Fruit fly (Drosophila melanogaster) whole organism, prepupa: Measurements from ENCODE around the gene CG13784.
A peak's percentile ranks its signal among the peaks of the same experiment; 100 is the strongest.

ENCODE experiments used
- Blimp-1 ChIP-seq: fragments of 200-800 bp; sonication (Bioruptor generic); optimal IDR thresholded peaks from 3 replicates; lab custom pipeline; 2017; ENCODE audit warnings: missing biosample characterization, missing genetic modification characterization, mild to moderate bottlenecking, moderate library complexity, missing genetic modification reagents
- CG10631 ChIP-seq: fragments of 200-800 bp; sonication (Bioruptor generic); optimal IDR thresholded peaks from 2 replicates; lab custom pipeline; 2016; ENCODE audit warnings: missing biosample characterization, missing genetic modification characterization
- CG10669 ChIP-seq: fragments of 200-800 bp; sonication (Bioruptor generic); optimal IDR thresholded peaks from 3 replicates; lab custom pipeline; 2018; ENCODE audit warnings: missing biosample characterization, mild to moderate bottlenecking, missing genetic modification characterization, moderate library complexity
- CG15336 ChIP-seq: fragments of 200-800 bp; sonication (Bioruptor generic); IDR thresholded peaks from 2 replicates; pipeline ENCODE4 v1.3.6; 2022; ENCODE audit warnings: missing biosample characterization, missing genetic modification characterization
- CG1621 ChIP-seq: fragments of 200-800 bp; sonication (Bioruptor generic); optimal IDR thresholded peaks from 3 replicates; lab custom pipeline; 2018; ENCODE audit warnings: missing biosample characterization, mild to moderate bottlenecking, missing genetic modification characterization
- CG3032 ChIP-seq: fragments of 200-800 bp; optimal IDR thresholded peaks from 2 replicates; lab custom pipeline; 2019; ENCODE audit warnings: missing biosample characterization, mild to moderate bottlenecking, missing genetic modification characterization, moderate library complexity
- CG31627 ChIP-seq: fragments of 200-800 bp; sonication (Bioruptor generic); optimal IDR thresholded peaks from 3 replicates; lab custom pipeline; 2016; ENCODE audit warnings: missing biosample characterization, missing genetic modification characterization
- CG32006 ChIP-seq: fragments of 200-800 bp; sonication (Bioruptor generic); optimal IDR thresholded peaks from 3 replicates; lab custom pipeline; 2017; ENCODE audit warnings: missing biosample characterization, mild to moderate bottlenecking, missing genetic modification characterization
- CG34406 ChIP-seq: fragments of 200-800 bp; sonication (Bioruptor generic); optimal IDR thresholded peaks from 3 replicates; lab custom pipeline; 2016; ENCODE audit warnings: missing biosample characterization, missing genetic modification characterization
- CG3919 ChIP-seq: fragments of 200-800 bp; sonication (Bioruptor generic); optimal IDR thresholded peaks from 3 replicates; lab custom pipeline; 2016; ENCODE audit warnings: missing biosample characterization, missing genetic modification characterization
- CG4318 ChIP-seq: fragments of 200-800 bp; sonication (Bioruptor generic); optimal IDR thresholded peaks from 3 replicates; lab custom pipeline; 2017; ENCODE audit warnings: missing biosample characterization, mild to moderate bottlenecking, missing genetic modification characterization
- CG6163 ChIP-seq: fragments of 200-800 bp; sonication (Bioruptor generic); IDR thresholded peaks from 3 replicates; pipeline ENCODE4 v1.3.6; 2022; ENCODE audit warnings: missing biosample characterization, missing genetic modification characterization
- CG6276 ChIP-seq: fragments of 200-800 bp; sonication (Bioruptor generic); optimal IDR thresholded peaks from 2 replicates; lab custom pipeline; 2017; ENCODE audit warnings: missing biosample characterization, mild to moderate bottlenecking, missing genetic modification characterization
- CG6792 ChIP-seq: fragments of 200-800 bp; sonication (Bioruptor generic); optimal IDR thresholded peaks from 3 replicates; lab custom pipeline; 2016; ENCODE audit warnings: missing biosample characterization, missing genetic modification characterization
- CG6808 ChIP-seq: fragments of 200-800 bp; sonication (Bioruptor generic); optimal IDR thresholded peaks from 3 replicates; lab custom pipeline; 2017; ENCODE audit warnings: missing biosample characterization, missing genetic modification characterization, mild to moderate bottlenecking, moderate library complexity, missing genetic modification reagents
- CG6854 ChIP-seq: fragments of 200-800 bp; sonication (Bioruptor generic); optimal IDR thresholded peaks from 2 replicates; lab custom pipeline; 2017; ENCODE audit warnings: missing biosample characterization, mild to moderate bottlenecking, missing genetic modification characterization
- CG7368 ChIP-seq: fragments of 200-800 bp; sonication (Bioruptor generic); optimal IDR thresholded peaks from 3 replicates; lab custom pipeline; 2016; ENCODE audit warnings: missing biosample characterization, missing genetic modification characterization
- CG8119 ChIP-seq: fragments of 200-800 bp; sonication (Bioruptor generic); IDR thresholded peaks from 3 replicates; pipeline ENCODE4 v1.3.6; 2022; ENCODE audit warnings: missing biosample characterization, missing genetic modification characterization
- CG8319 ChIP-seq: fragments of 200-800 bp; sonication (Bioruptor generic); optimal IDR thresholded peaks from 3 replicates; lab custom pipeline; 2016; ENCODE audit warnings: missing biosample characterization, missing genetic modification characterization
- CG8632 ChIP-seq: fragments of 200-800 bp; sonication (Bioruptor generic); optimal IDR thresholded peaks from 3 replicates; lab custom pipeline; 2016; ENCODE audit warnings: missing biosample characterization, missing genetic modification characterization
- CG9139 ChIP-seq: fragments of 200-800 bp; sonication (Bioruptor generic); optimal IDR thresholded peaks from 3 replicates; lab custom pipeline; 2017; ENCODE audit warnings: missing biosample characterization, mild to moderate bottlenecking, missing genetic modification characterization
- Eip75B ChIP-seq: fragments of 200-800 bp; sonication (Bioruptor generic); optimal IDR thresholded peaks from 3 replicates; lab custom pipeline; 2016; ENCODE audit warnings: missing biosample characterization, missing genetic modification characterization
- Eip78C ChIP-seq: fragments of 200-800 bp; sonication (Bioruptor generic); peaks from one replicate; lab custom pipeline; 2016; ENCODE audit warnings: missing biosample characterization, missing genetic modification characterization
- Ets21C ChIP-seq: fragments of 200-800 bp; sonication (Bioruptor generic); optimal IDR thresholded peaks from 3 replicates; lab custom pipeline; 2016; ENCODE audit warnings: missing biosample characterization, missing genetic modification characterization
- Ets96B ChIP-seq: fragments of 200-800 bp; optimal IDR thresholded peaks from 2 replicates; lab custom pipeline; 2019; ENCODE audit warnings: missing biosample characterization, mild to moderate bottlenecking, missing genetic modification characterization, moderate library complexity
- Gug ChIP-seq: fragments of 200-800 bp; sonication (Bioruptor generic); IDR thresholded peaks from 2 replicates; pipeline ENCODE4 v1.3.6; 2022; ENCODE audit warnings: missing biosample characterization, missing genetic modification characterization
- Hr38 ChIP-seq: sonication (Bioruptor generic); optimal IDR thresholded peaks from 2 replicates; lab custom pipeline; 2016; ENCODE audit warnings: missing biosample characterization, missing genetic modification characterization
- Lpt ChIP-seq: fragments of 200-800 bp; sonication (Bioruptor generic); optimal IDR thresholded peaks from 3 replicates; lab custom pipeline; 2016; ENCODE audit warnings: missing biosample characterization, missing genetic modification characterization
- OdsH ChIP-seq: fragments of 200-800 bp; sonication (Bioruptor generic); optimal IDR thresholded peaks from 3 replicates; lab custom pipeline; 2016; ENCODE audit warnings: missing biosample characterization, missing genetic modification characterization
- Sox102F ChIP-seq: fragments of 200-800 bp; sonication (Bioruptor generic); optimal IDR thresholded peaks from 2 replicates; lab custom pipeline; 2016; ENCODE audit warnings: missing biosample characterization, mild to moderate bottlenecking, missing genetic modification characterization
- Sox14 ChIP-seq: fragments of 200-800 bp; sonication (Bioruptor generic); optimal IDR thresholded peaks from 3 replicates; lab custom pipeline; 2016; ENCODE audit warnings: missing biosample characterization, missing genetic modification characterization
- achi ChIP-seq: fragments of 200-800 bp; sonication (Bioruptor generic); optimal IDR thresholded peaks from 3 replicates; lab custom pipeline; 2016; ENCODE audit warnings: missing biosample characterization, missing genetic modification characterization
- acj6 ChIP-seq: fragments of 200-800 bp; sonication (Bioruptor generic); optimal IDR thresholded peaks from 3 replicates; lab custom pipeline; 2016; ENCODE audit warnings: missing biosample characterization, missing genetic modification characterization
- dsx ChIP-seq: fragments of 200-800 bp; optimal IDR thresholded peaks from 3 replicates; lab custom pipeline; 2019; ENCODE audit warnings: missing biosample characterization, mild to moderate bottlenecking, missing genetic modification characterization, moderate library complexity; ENCODE audit not compliant: poor library complexity, severe bottlenecking
- eg ChIP-seq: fragments of 200-800 bp; sonication (Bioruptor generic); IDR thresholded peaks from 3 replicates; pipeline ENCODE4 v1.3.6; 2022; ENCODE audit warnings: missing biosample characterization, missing genetic modification characterization
- fd59A ChIP-seq: fragments of 200-800 bp; sonication (Bioruptor generic); optimal IDR thresholded peaks from 2 replicates; lab custom pipeline; 2017; ENCODE audit warnings: missing biosample characterization, mild to moderate bottlenecking, missing genetic modification characterization, missing genetic modification reagents
- fd85E ChIP-seq: fragments of 200-800 bp; sonication (Bioruptor generic); optimal IDR thresholded peaks from 3 replicates; lab custom pipeline; 2016; ENCODE audit warnings: missing biosample characterization, missing genetic modification characterization
- fkh ChIP-seq: fragments of 200-800 bp; sonication (Bioruptor generic); optimal IDR thresholded peaks from 3 replicates; lab custom pipeline; 2017; ENCODE audit warnings: missing biosample characterization, mild to moderate bottlenecking, missing genetic modification characterization, moderate library complexity
- lz ChIP-seq: fragments of 200-800 bp; sonication (Bioruptor generic); optimal IDR thresholded peaks from 3 replicates; lab custom pipeline; 2016; ENCODE audit warnings: missing biosample characterization, missing genetic modification characterization
- salr ChIP-seq, 2 experiments: fragments of 200-800 bp; sonication (Bioruptor generic); optimal IDR thresholded peaks; 3 replicates each; lab custom pipeline; 2016 to 2018; ENCODE audit warnings: missing biosample characterization in 2 of 2, missing genetic modification characterization in 2 of 2, mild to moderate bottlenecking in 1 of 2
- svp ChIP-seq: fragments of 200-800 bp; sonication (Bioruptor generic); peaks from one replicate; lab custom pipeline; 2016; ENCODE audit warnings: missing biosample characterization, missing genetic modification characterization
- topi ChIP-seq: fragments of 200-800 bp; sonication (Bioruptor generic); optimal IDR thresholded peaks from 3 replicates; lab custom pipeline; 2016; ENCODE audit warnings: missing biosample characterization, missing genetic modification characterization
- vri ChIP-seq: fragments of 200-800 bp; sonication (Bioruptor generic); optimal IDR thresholded peaks from 3 replicates; lab custom pipeline; 2016; ENCODE audit warnings: missing biosample characterization, mild to moderate bottlenecking, missing genetic modification characterization

The CG13784 gene

DNA sequence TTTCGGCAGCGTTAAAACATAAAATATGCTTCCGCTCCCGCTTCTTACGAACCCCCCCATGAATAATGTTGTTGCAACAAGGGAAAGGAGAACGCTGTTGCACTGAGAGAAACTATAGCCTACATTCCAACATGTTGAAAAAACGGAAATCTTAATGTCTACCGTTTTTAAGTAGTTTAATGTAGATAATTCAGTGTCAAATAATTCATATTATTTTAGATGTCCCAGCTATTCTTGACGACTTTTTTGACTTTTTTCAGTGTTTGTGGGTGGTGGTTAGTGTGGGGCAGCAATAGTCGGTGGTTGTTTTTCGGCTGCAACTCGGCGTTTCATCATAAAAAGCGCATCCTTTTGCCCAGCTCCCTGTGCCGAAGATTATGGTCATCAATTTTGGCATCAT, 42.2 kb upstream of the CG13784 start (continued):
- TF ChIP-seq CG6854 (GFP tag; lab: Kevin White, UChicago), result no peak
- TF ChIP-seq Hr38, result no peak
- no peak for TF ChIP-seq CG6808 (GFP tag; lab: Kevin White, UChicago)
- no peak for TF ChIP-seq fkh (GFP tag; lab: Kevin White, UChicago)
- no peak for TF ChIP-seq CG9139
- no peak for TF ChIP-seq CG6276 (GFP tag; lab: Kevin White, UChicago)
- TF ChIP-seq topi (GFP tag; lab: Kevin White, UChicago), result peak; percentile 73
- no peak for TF ChIP-seq fd59A (GFP tag; lab: Kevin White, UChicago)
- TF ChIP-seq CG3919 (GFP tag; lab: Kevin White, UChicago), result peak; percentile 34
- peak; percentile 24 for TF ChIP-seq achi (GFP tag; lab: Kevin White, UChicago)
- TF ChIP-seq CG8319, result no peak
- TF ChIP-seq OdsH (GFP tag; lab: Kevin White, UChicago), result peak; percentile 39
- peak; percentile 39 for TF ChIP-seq CG32006 (GFP tag; lab: Kevin White, UChicago)
- peak; percentile 78 for TF ChIP-seq Sox102F
- TF ChIP-seq CG6792, result peak; percentile 47
- peak; percentile 12 for TF ChIP-seq Ets96B
- peak; percentile 57 for TF ChIP-seq CG8632 (GFP tag; lab: Kevin White, UChicago)
- TF ChIP-seq salr (GFP tag; optimal IDR thresholded peaks at IDR 0.05; lab: Kevin White, UChicago), result no peak
- peak; percentile 26 for TF ChIP-seq Eip75B (GFP tag; lab: Kevin White, UChicago)
- TF ChIP-seq Gug (GFP tag; lab: Robert Waterston, UW), result no peak
- no peak for TF ChIP-seq CG4318 (GFP tag; lab: Kevin White, UChicago)
- peak; percentile 54; the same call in 1 of the 3 replicates for TF ChIP-seq CG6163 (GFP tag; lab: Robert Waterston, UW)
- peak; percentile 85 for TF ChIP-seq svp (GFP tag; lab: Kevin White, UChicago)
- TF ChIP-seq acj6 (GFP tag; lab: Kevin White, UChicago), result peak; percentile 40
- peak; percentile 17 for TF ChIP-seq vri (GFP tag; lab: Kevin White, UChicago)
- TF ChIP-seq CG10631 (GFP tag; lab: Kevin White, UChicago), result peak; percentile 14
- TF ChIP-seq CG15336, result peak; percentile 15; the same call in 1 of the 2 replicates
- TF ChIP-seq Ets21C (GFP tag; lab: Kevin White, UChicago), result peak; percentile 57
- peak; percentile 76 for TF ChIP-seq lz (GFP tag; lab: Kevin White, UChicago)
- TF ChIP-seq fd85E (GFP tag; lab: Kevin White, UChicago), result no peak
- no peak for TF ChIP-seq CG8119 (GFP tag; lab: Robert Waterston, UW)

DNA sequence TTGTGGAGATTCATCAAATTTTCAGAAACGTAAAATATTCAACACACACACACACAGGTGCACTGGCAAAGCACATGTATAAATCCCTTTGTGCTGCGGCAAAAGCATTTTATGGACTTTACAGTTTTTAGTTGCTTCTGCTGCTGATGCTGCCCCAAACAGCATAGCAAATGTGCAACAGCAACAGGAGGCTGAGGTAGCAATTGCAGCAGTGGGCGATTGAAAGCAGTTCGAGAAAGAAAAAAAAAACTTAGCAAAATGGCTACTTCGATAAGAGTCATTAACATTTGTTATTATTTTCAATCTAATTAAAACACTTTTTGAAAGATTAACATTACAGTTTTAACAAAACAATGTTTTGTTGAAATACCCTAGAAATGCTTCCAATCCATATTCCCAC, 40.4 kb upstream of the CG13784 start:
- TF ChIP-seq Blimp-1 (GFP tag; lab: Kevin White, UChicago) (no peak), dsx (no peak), eg (GFP tag; lab: Robert Waterston, UW) (no peak), Sox14 (GFP tag; lab: Kevin White, UChicago) (no peak), CG15336 (peak; percentile 27; the same call in 1 of the 2 replicates), CG32006 (GFP tag; lab: Kevin White, UChicago) (peak; percentile 45), CG9139 (no peak), CG8319 (no peak), Lpt (GFP tag; lab: Kevin White, UChicago) (no peak), CG7368 (no peak), Eip75B (GFP tag; lab: Kevin White, UChicago) (no peak), fd59A (GFP tag; lab: Kevin White, UChicago) (no peak), OdsH (GFP tag; lab: Kevin White, UChicago) (no peak), Sox102F (no peak), Eip78C (GFP tag; lab: Kevin White, UChicago) (peak; percentile 57), svp (GFP tag; lab: Kevin White, UChicago) (no peak), CG10669 (no peak), CG31627 (GFP tag; lab: Kevin White, UChicago) (no peak), CG3032 (no peak), CG4318 (GFP tag; lab: Kevin White, UChicago) (no peak), CG1621 (no peak), CG34406 (GFP tag; lab: Kevin White, UChicago) (no peak)
